Fruit fly (Drosophila melanogaster): ENCODE measurements around the gene emb.
A peak's percentile ranks its signal among the peaks of the same experiment; 100 is the strongest.

emb gene

DNA sequence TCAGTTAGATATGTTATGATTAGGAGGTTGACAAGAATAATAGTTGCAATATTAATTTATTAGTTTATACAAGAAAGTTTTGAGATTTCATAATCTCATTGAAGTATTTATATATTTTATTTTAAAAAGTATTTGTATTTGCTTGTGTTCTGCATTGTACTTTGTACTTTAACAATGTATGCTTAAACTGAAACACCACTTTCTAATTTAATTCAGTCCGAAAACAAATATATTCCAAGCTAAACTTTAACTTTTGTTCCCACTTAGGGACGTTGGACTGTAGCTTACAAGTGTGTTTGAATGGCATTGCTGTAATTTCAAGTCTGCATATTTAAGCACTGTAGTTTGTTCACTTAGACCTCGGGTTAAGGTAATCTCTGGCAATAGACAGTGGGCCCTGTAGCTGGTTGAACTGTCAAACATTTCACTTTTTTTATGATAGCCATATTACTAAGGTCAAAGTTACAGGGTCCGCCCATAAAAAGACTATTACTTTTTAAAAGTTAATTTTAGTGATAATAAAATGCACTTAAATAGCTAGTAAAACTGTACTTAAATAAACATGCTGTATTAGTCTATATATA is 31.9 kb upstream of the emb start:
- TF ChIP-seq dsx (GFP tag; optimal IDR thresholded peaks at IDR 0.05; ENCODE audit: poor library complexity, severe bottlenecking) (peak; percentile 15), achi (GFP tag; optimal IDR thresholded peaks at IDR 0.05) (peak; percentile 39), CG15336 (GFP tag; IDR thresholded peaks at IDR 0.05) (peak; percentile 48), CG6808 (GFP tag; optimal IDR thresholded peaks at IDR 0.05) (no peak), CG32006 (GFP tag; optimal IDR thresholded peaks at IDR 0.05) (peak; percentile 56), CG6163 (GFP tag; IDR thresholded peaks at IDR 0.05) (no peak), acj6 (GFP tag; optimal IDR thresholded peaks at IDR 0.05) (peak; percentile 40), Blimp-1 (GFP tag; optimal IDR thresholded peaks at IDR 0.05) (no peak), CG6276 (GFP tag; optimal IDR thresholded peaks at IDR 0.05) (peak; percentile 14), CG34406 (GFP tag; optimal IDR thresholded peaks at IDR 0.05) (no peak), net (GFP tag; optimal IDR thresholded peaks at IDR 0.05) (no peak), Lpt (GFP tag; optimal IDR thresholded peaks at IDR 0.05) (no peak), OdsH (GFP tag; optimal IDR thresholded peaks at IDR 0.05) (peak; percentile 16), CG8119 (GFP tag; IDR thresholded peaks at IDR 0.05) (peak; percentile 41; the same call in 1 of the 3 replicates), spab (GFP tag; optimal IDR thresholded peaks at IDR 0.05) (no peak), Eip78C (GFP tag) (peak; percentile 61), CG4318 (GFP tag; optimal IDR thresholded peaks at IDR 0.05) (no peak)

DNA sequence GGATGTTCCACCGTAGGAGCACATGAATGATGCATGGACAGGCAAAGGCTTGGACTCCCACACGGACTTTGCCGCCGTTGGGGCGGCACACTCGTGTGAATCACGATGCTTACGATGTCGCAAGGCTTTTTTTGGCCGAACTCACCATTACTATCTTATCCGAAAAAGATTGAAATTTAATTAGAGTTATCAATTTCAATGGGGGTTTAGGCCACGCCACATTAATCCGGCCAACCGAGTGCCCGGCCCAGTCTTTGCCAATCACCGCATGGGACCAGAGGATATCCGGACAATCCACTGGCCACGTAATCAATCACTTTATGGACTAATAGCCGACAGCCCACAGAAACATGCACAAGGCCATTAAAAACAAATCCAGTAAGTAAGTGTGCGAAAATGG is 31.1 kb upstream of the emb start:
- TF ChIP-seq OdsH (GFP tag; optimal IDR thresholded peaks at IDR 0.05) (no peak), CG34406 (GFP tag; optimal IDR thresholded peaks at IDR 0.05) (no peak), vri (GFP tag; optimal IDR thresholded peaks at IDR 0.05) (peak; percentile 6), Eip93F (GFP tag; optimal IDR thresholded peaks at IDR 0.05) (no peak), CG8632 (GFP tag; optimal IDR thresholded peaks at IDR 0.05) (no peak), dsx (GFP tag; optimal IDR thresholded peaks at IDR 0.05; ENCODE audit: poor library complexity, severe bottlenecking) (no peak)

dm6 chr2L:8374235-8374634 is 29.1 kb upstream of the emb start, which contains the start of gene Wdr82:
Gene Wdr82, plus strand, starts transcription at chr2L:8374461.
- TF ChIP-seq dsx (GFP tag; optimal IDR thresholded peaks at IDR 0.05; ENCODE audit: poor library complexity, severe bottlenecking), result peak; percentile 70
- TF ChIP-seq svp (GFP tag), result peak; percentile 82
- TF ChIP-seq Blimp-1 (GFP tag; optimal IDR thresholded peaks at IDR 0.05), result no peak
- TF ChIP-seq Eip78C (GFP tag), result peak; percentile 3

- TF ChIP-seq CG9139 (GFP tag; optimal IDR thresholded peaks at IDR 0.05), result peak; percentile 99
- TF ChIP-seq CG7368 (GFP tag; optimal IDR thresholded peaks at IDR 0.05), result peak; percentile 99
- peak; percentile 99 for TF ChIP-seq Eip75B (GFP tag; optimal IDR thresholded peaks at IDR 0.05)
- peak; percentile 100 for TF ChIP-seq Eip78C (GFP tag)
- peak; percentile 99 for TF ChIP-seq spab (GFP tag; optimal IDR thresholded peaks at IDR 0.05)
- peak; percentile 98 for TF ChIP-seq lz (GFP tag; optimal IDR thresholded peaks at IDR 0.05)
- TF ChIP-seq Gug (GFP tag; IDR thresholded peaks at IDR 0.05), result peak; percentile 99
- TF ChIP-seq CG10631 (GFP tag; optimal IDR thresholded peaks at IDR 0.05), result peak; percentile 100
- peak; percentile 98 for TF ChIP-seq CG16779 (tag; optimal IDR thresholded peaks at IDR 0.05)
- TF ChIP-seq Sox15 (GFP tag; optimal IDR thresholded peaks at IDR 0.05), result peak; percentile 98
- TF ChIP-seq vri (GFP tag; optimal IDR thresholded peaks at IDR 0.05), result peak; percentile 97
- TF ChIP-seq Sox14 (GFP tag; optimal IDR thresholded peaks at IDR 0.05), result peak; percentile 98
- peak; percentile 99 for TF ChIP-seq Ets96B (tag; optimal IDR thresholded peaks at IDR 0.05)
- TF ChIP-seq CG8632 (GFP tag; optimal IDR thresholded peaks at IDR 0.05), result peak; percentile 100
- peak; percentile 99 for TF ChIP-seq Lpt (GFP tag; optimal IDR thresholded peaks at IDR 0.05)
- TF ChIP-seq CG6854 (GFP tag; optimal IDR thresholded peaks at IDR 0.05), result peak; percentile 99
- TF ChIP-seq svp (GFP tag), result peak; percentile 100
- peak; percentile 98 for TF ChIP-seq CG4318 (GFP tag; optimal IDR thresholded peaks at IDR 0.05)
- TF ChIP-seq ss (GFP tag; optimal IDR thresholded peaks at IDR 0.05), result peak; percentile 99 to 100
- TF ChIP-seq CG10669 (GFP tag; optimal IDR thresholded peaks at IDR 0.05), result peak; percentile 100
- TF ChIP-seq CG8119 (GFP tag; IDR thresholded peaks at IDR 0.05), result peak; percentile 100
- peak; percentile 99 for TF ChIP-seq CG11294 (GFP tag; IDR thresholded peaks at IDR 0.05)
- TF ChIP-seq Ets21C (GFP tag; optimal IDR thresholded peaks at IDR 0.05), result peak; percentile 96
- peak; percentile 100 for TF ChIP-seq eg (GFP tag; IDR thresholded peaks at IDR 0.05)
- TF ChIP-seq Met (GFP tag; optimal IDR thresholded peaks at IDR 0.05), result peak; percentile 99
- TF ChIP-seq dsx (GFP tag; optimal IDR thresholded peaks at IDR 0.05; ENCODE audit: poor library complexity, severe bottlenecking), result peak; percentile 99
- TF ChIP-seq fd59A (GFP tag; optimal IDR thresholded peaks at IDR 0.05), result peak; percentile 98
- peak; percentile 98 for TF ChIP-seq CG31627 (GFP tag; optimal IDR thresholded peaks at IDR 0.05)
- peak; percentile 98 for TF ChIP-seq Blimp-1 (GFP tag; optimal IDR thresholded peaks at IDR 0.05)
- TF ChIP-seq CG15336 (GFP tag; IDR thresholded peaks at IDR 0.05), result peak; percentile 100
- peak; percentile 99 for TF ChIP-seq esn (GFP tag; optimal IDR thresholded peaks at IDR 0.05)
- peak; percentile 98 for TF ChIP-seq CG1621 (tag; optimal IDR thresholded peaks at IDR 0.05)
- TF ChIP-seq CG6276 (GFP tag; optimal IDR thresholded peaks at IDR 0.05), result peak; percentile 99
Observed at dm6 chr2L:8376717-8377116, 26.7 kb upstream of the emb start, which contains the start of the genes CG13390 and CG17294. Gene CG13390, minus strand, starts transcription at chr2L:8376797. Gene CG17294, plus strand, starts transcription at chr2L:8377035.

Measured in whole organism, prepupa.